Fruit fly (Drosophila melanogaster): ENCODE measurements around the gene CG31495.

Gene CG31495

dm6 chr3R:13807906-13808305 is 31.8 kb downstream of the CG31495 start:
- TF ChIP-seq Clk (GFP tag; optimal IDR thresholded peaks at IDR 0.05): no peak
- no peak for TF ChIP-seq Mnt (GFP tag; optimal IDR thresholded peaks at IDR 0.05)
- no peak for TF ChIP-seq CG14711 (tag; optimal IDR thresholded peaks at IDR 0.05)
- TF ChIP-seq CG1620 (GFP tag; optimal IDR thresholded peaks at IDR 0.05): no peak
- no peak for TF ChIP-seq CG5204 (GFP tag; optimal IDR thresholded peaks at IDR 0.05)
- no peak for TF ChIP-seq CG7045 (GFP tag; optimal IDR thresholded peaks at IDR 0.05)
- TF ChIP-seq ovo (GFP tag; optimal IDR thresholded peaks at IDR 0.05): no peak
- TF ChIP-seq CG7101 (tag; optimal IDR thresholded peaks at IDR 0.05): no peak
- no peak for TF ChIP-seq tj (GFP tag; optimal IDR thresholded peaks at IDR 0.05)
- TF ChIP-seq pad (GFP tag; optimal IDR thresholded peaks at IDR 0.05): no peak
- no peak for TF ChIP-seq CG33017 (tag; optimal IDR thresholded peaks at IDR 0.05)
- TF ChIP-seq kay (GFP tag; ENCODE audit: borderline replicate concordance): no peak
- no peak for TF ChIP-seq bab1 (GFP tag; optimal IDR thresholded peaks at IDR 0.05)
- no peak for TF ChIP-seq cic (GFP tag; optimal IDR thresholded peaks at IDR 0.05)
- TF ChIP-seq CG12768 (GFP tag; optimal IDR thresholded peaks at IDR 0.05): no peak
- no peak for TF ChIP-seq Crg-1 (GFP tag; optimal IDR thresholded peaks at IDR 0.05)
- no peak for TF ChIP-seq CG11617 (GFP tag; optimal IDR thresholded peaks at IDR 0.05)
- no peak for TF ChIP-seq cnc (optimal IDR thresholded peaks at IDR 0.05)
- TF ChIP-seq Hr96 (GFP tag; optimal IDR thresholded peaks at IDR 0.05): no peak
- TF ChIP-seq toe (GFP tag; optimal IDR thresholded peaks at IDR 0.05): no peak

- TF ChIP-seq CG7045 (GFP tag; optimal IDR thresholded peaks at IDR 0.05) (no peak), CG1620 (GFP tag; optimal IDR thresholded peaks at IDR 0.05) (no peak), CG14711 (tag; optimal IDR thresholded peaks at IDR 0.05) (no peak), CG12768 (GFP tag; optimal IDR thresholded peaks at IDR 0.05) (no peak), tj (GFP tag; optimal IDR thresholded peaks at IDR 0.05) (no peak), CG33017 (tag; optimal IDR thresholded peaks at IDR 0.05) (no peak), kay (GFP tag; ENCODE audit: borderline replicate concordance) (no peak), Mnt (GFP tag; optimal IDR thresholded peaks at IDR 0.05) (no peak), pad (GFP tag; optimal IDR thresholded peaks at IDR 0.05) (no peak), CG7101 (tag; optimal IDR thresholded peaks at IDR 0.05) (no peak), Clk (GFP tag; optimal IDR thresholded peaks at IDR 0.05) (no peak), toe (GFP tag; optimal IDR thresholded peaks at IDR 0.05) (no peak), cnc (optimal IDR thresholded peaks at IDR 0.05) (no peak), CG5204 (GFP tag; optimal IDR thresholded peaks at IDR 0.05) (no peak), CG11617 (GFP tag; optimal IDR thresholded peaks at IDR 0.05) (no peak), Hr96 (GFP tag; optimal IDR thresholded peaks at IDR 0.05) (no peak), ovo (GFP tag; optimal IDR thresholded peaks at IDR 0.05) (no peak), bab1 (GFP tag; optimal IDR thresholded peaks at IDR 0.05) (no peak)
Measured at dm6 chr3R:13807330-13807729, 32.4 kb downstream of the CG31495 start.

dm6 chr3R:13806710-13807093 is 33.0 kb downstream of the CG31495 start:
- TF ChIP-seq Crg-1 (GFP tag; optimal IDR thresholded peaks at IDR 0.05) (no peak), cic (GFP tag; optimal IDR thresholded peaks at IDR 0.05) (no peak), Hr96 (GFP tag; optimal IDR thresholded peaks at IDR 0.05) (no peak), CG7101 (tag; optimal IDR thresholded peaks at IDR 0.05) (no peak), pad (GFP tag; optimal IDR thresholded peaks at IDR 0.05) (no peak), Clk (GFP tag; optimal IDR thresholded peaks at IDR 0.05) (no peak), CG1620 (GFP tag; optimal IDR thresholded peaks at IDR 0.05) (no peak), CG33017 (tag; optimal IDR thresholded peaks at IDR 0.05) (no peak), CG12768 (GFP tag; optimal IDR thresholded peaks at IDR 0.05) (no peak), tj (GFP tag; optimal IDR thresholded peaks at IDR 0.05) (no peak), CG7045 (GFP tag; optimal IDR thresholded peaks at IDR 0.05) (no peak), CG14711 (tag; optimal IDR thresholded peaks at IDR 0.05) (no peak), cnc (optimal IDR thresholded peaks at IDR 0.05) (no peak), Mnt (GFP tag; optimal IDR thresholded peaks at IDR 0.05) (no peak)

- TF ChIP-seq CG5204 (GFP tag; optimal IDR thresholded peaks at IDR 0.05): no peak
- no peak for TF ChIP-seq CG7045 (GFP tag; optimal IDR thresholded peaks at IDR 0.05)
- no peak for TF ChIP-seq bab1 (GFP tag; optimal IDR thresholded peaks at IDR 0.05)
- TF ChIP-seq CG1620 (GFP tag; optimal IDR thresholded peaks at IDR 0.05): no peak
- no peak for TF ChIP-seq kay (GFP tag; ENCODE audit: borderline replicate concordance)
- no peak for TF ChIP-seq CG11617 (GFP tag; optimal IDR thresholded peaks at IDR 0.05)
- no peak for TF ChIP-seq Hr96 (GFP tag; optimal IDR thresholded peaks at IDR 0.05)
- TF ChIP-seq CG33017 (tag; optimal IDR thresholded peaks at IDR 0.05): no peak
- TF ChIP-seq cnc (optimal IDR thresholded peaks at IDR 0.05): no peak
- TF ChIP-seq Mnt (GFP tag; optimal IDR thresholded peaks at IDR 0.05): no peak
- TF ChIP-seq tj (GFP tag; optimal IDR thresholded peaks at IDR 0.05): no peak
- TF ChIP-seq toe (GFP tag; optimal IDR thresholded peaks at IDR 0.05): no peak
- no peak for TF ChIP-seq CG14711 (tag; optimal IDR thresholded peaks at IDR 0.05)
- TF ChIP-seq CG12768 (GFP tag; optimal IDR thresholded peaks at IDR 0.05): no peak
- TF ChIP-seq CG7101 (tag; optimal IDR thresholded peaks at IDR 0.05): no peak
Measured at dm6 chr3R:13806032-13806709, 33.6 kb downstream of the CG31495 start.

- TF ChIP-seq pad (GFP tag; optimal IDR thresholded peaks at IDR 0.05): no peak
- no peak for TF ChIP-seq Clk (GFP tag; optimal IDR thresholded peaks at IDR 0.05)
- TF ChIP-seq CG14711 (tag; optimal IDR thresholded peaks at IDR 0.05): no peak
- no peak for TF ChIP-seq kay (GFP tag; ENCODE audit: borderline replicate concordance)
- no peak for TF ChIP-seq CG1620 (GFP tag; optimal IDR thresholded peaks at IDR 0.05)
- TF ChIP-seq CG5204 (GFP tag; optimal IDR thresholded peaks at IDR 0.05): no peak
- TF ChIP-seq cnc (optimal IDR thresholded peaks at IDR 0.05): no peak
- no peak for TF ChIP-seq CG11617 (GFP tag; optimal IDR thresholded peaks at IDR 0.05)
- no peak for TF ChIP-seq CG7101 (tag; optimal IDR thresholded peaks at IDR 0.05)
- no peak for TF ChIP-seq Crg-1 (GFP tag; optimal IDR thresholded peaks at IDR 0.05)
- TF ChIP-seq CG33017 (tag; optimal IDR thresholded peaks at IDR 0.05): no peak
- TF ChIP-seq bab1 (GFP tag; optimal IDR thresholded peaks at IDR 0.05): no peak
- no peak for TF ChIP-seq Hr96 (GFP tag; optimal IDR thresholded peaks at IDR 0.05)
- no peak for TF ChIP-seq toe (GFP tag; optimal IDR thresholded peaks at IDR 0.05)
- no peak for TF ChIP-seq ovo (GFP tag; optimal IDR thresholded peaks at IDR 0.05)
- no peak for TF ChIP-seq cic (GFP tag; optimal IDR thresholded peaks at IDR 0.05)
- no peak for TF ChIP-seq CG12768 (GFP tag; optimal IDR thresholded peaks at IDR 0.05)
- TF ChIP-seq CG7045 (GFP tag; optimal IDR thresholded peaks at IDR 0.05): no peak
Measured at dm6 chr3R:13804971-13805603, 34.6 kb downstream of the CG31495 start.
